In genomic region chr2L:20943148-20943547, dm6 we compare ENCODE assay signal across 1 fruit fly cellular context.
TF ChIP-seq lines count a peak whose summit lies in the region.

No protein-coding gene starts in this region.

TF ChIP-seq in whole organism, prepupa, 60 proteins besides CTCF, POLR2A, EP300 and RAD21 (continued from another document):
- TF ChIP-seq CG11294 (GFP tag; IDR thresholded peaks at IDR 0.05; lab: Robert Waterston, UW) (no peak), svp (GFP tag; lab: Kevin White, UChicago) (peak; percentile 57), lz (GFP tag; optimal IDR thresholded peaks at IDR 0.05; lab: Kevin White, UChicago) (peak; percentile 24), CG32006 (GFP tag; optimal IDR thresholded peaks at IDR 0.05; lab: Kevin White, UChicago) (peak; percentile 83), Eip78C (GFP tag; lab: Kevin White, UChicago) (peak; percentile 79), Lpt (GFP tag; optimal IDR thresholded peaks at IDR 0.05; lab: Kevin White, UChicago) (peak; percentile 6), Sox14 (GFP tag; optimal IDR thresholded peaks at IDR 0.05; lab: Kevin White, UChicago) (peak; percentile 50), spab (GFP tag; optimal IDR thresholded peaks at IDR 0.05; lab: Kevin White, UChicago) (peak; percentile 10), CG31627 (GFP tag; optimal IDR thresholded peaks at IDR 0.05; lab: Kevin White, UChicago) (peak; percentile 44), Hr38 (GFP tag; optimal IDR thresholded peaks at IDR 0.05; lab: Kevin White, UChicago) (no peak), Gug (GFP tag; IDR thresholded peaks at IDR 0.05; lab: Robert Waterston, UW) (peak; percentile 41; the same call in 1 of the 2 replicates), net (GFP tag; optimal IDR thresholded peaks at IDR 0.05; lab: Kevin White, UChicago) (peak; percentile 19), pdm3 (GFP tag; optimal IDR thresholded peaks at IDR 0.05; lab: Kevin White, UChicago) (peak; percentile 61), CG8319 (GFP tag; optimal IDR thresholded peaks at IDR 0.05; lab: Kevin White, UChicago) (no peak), CG6163 (GFP tag; IDR thresholded peaks at IDR 0.05; lab: Robert Waterston, UW) (peak; percentile 46; the same call in 1 of the 3 replicates), achi (GFP tag; optimal IDR thresholded peaks at IDR 0.05; lab: Kevin White, UChicago) (peak; percentile 47), fd85E (GFP tag; optimal IDR thresholded peaks at IDR 0.05; lab: Kevin White, UChicago) (no peak), CG10631 (GFP tag; optimal IDR thresholded peaks at IDR 0.05; lab: Kevin White, UChicago) (peak; percentile 54), CG15336 (GFP tag; IDR thresholded peaks at IDR 0.05; lab: Robert Waterston, UW) (peak; percentile 67), Eip93F (GFP tag; optimal IDR thresholded peaks at IDR 0.05; lab: Kevin White, UChicago) (no peak), CG8119 (GFP tag; IDR thresholded peaks at IDR 0.05; lab: Robert Waterston, UW) (peak; percentile 74), cyc (GFP tag; optimal IDR thresholded peaks at IDR 0.05; lab: Kevin White, UChicago) (no peak)
